Comparison of ENCODE assay signal across 4 fruit fly cellular contexts in the genomic region with DNA sequence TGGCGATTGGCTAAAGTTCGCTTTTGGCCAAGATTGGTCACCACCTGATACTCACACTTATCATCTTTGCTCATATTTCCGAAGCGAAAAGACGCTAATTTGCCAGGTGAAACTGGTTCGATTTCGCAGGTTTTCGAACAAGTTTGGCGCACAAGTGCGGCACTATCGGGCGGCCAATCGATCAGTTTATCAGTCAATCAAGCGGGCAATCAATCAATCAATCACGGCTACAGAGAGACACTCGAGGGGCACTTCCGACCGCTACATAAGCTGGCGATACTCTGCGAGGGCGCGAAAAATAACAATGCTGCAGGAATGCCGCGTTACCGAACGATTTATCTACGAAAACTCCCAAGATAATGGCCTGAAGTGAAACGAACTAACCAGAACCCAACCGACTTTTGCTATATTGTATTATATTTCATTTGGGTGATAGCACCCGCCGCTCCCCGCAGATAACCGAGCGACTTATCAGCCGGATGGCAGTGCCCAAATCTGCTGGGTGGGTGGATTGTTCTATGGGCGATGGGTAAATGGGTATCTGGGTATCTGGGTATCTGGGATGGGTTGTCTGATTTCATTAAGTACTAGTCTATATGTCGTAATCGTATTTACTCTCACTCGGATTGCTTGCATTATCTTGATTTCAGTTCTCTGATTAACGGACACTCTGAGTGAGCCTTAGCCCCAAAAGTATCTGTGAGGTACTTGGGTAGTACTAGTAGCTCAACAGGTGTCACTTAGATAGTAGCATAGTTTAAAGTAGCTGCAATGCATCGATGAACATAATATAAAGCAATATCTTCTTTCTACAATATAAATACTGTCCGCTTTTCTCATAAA.
TF ChIP-seq lines count a peak whose summit lies in the region.

No protein-coding gene starts in this region.

- no peak for TF ChIP-seq CTCF in whole organism, embryonic (GFP tag; optimal IDR thresholded peaks at IDR 0.05; lab: Kevin White, UChicago)

TF ChIP-seq in whole organism, adult, 20 proteins besides CTCF, POLR2A, EP300 and RAD21:
- TF ChIP-seq kay (GFP tag; lab: Kevin White, UChicago; ENCODE audit: borderline replicate concordance) (no peak), CG14711 (tag; optimal IDR thresholded peaks at IDR 0.05; lab: Kevin White, UChicago) (no peak), ovo (GFP tag; optimal IDR thresholded peaks at IDR 0.05; lab: Kevin White, UChicago) (no peak), cic (GFP tag; optimal IDR thresholded peaks at IDR 0.05; lab: Kevin White, UChicago) (peak; percentile 68)

TF ChIP-seq in whole organism, embryonic, 481 proteins besides CTCF, POLR2A, EP300 and RAD21 (continues in another document):
- TF ChIP-seq D19A (tag; optimal IDR thresholded peaks at IDR 0.05; lab: Kevin White, UChicago) = no peak
- no peak for TF ChIP-seq p53 (GFP tag; optimal IDR thresholded peaks at IDR 0.05; lab: Kevin White, UChicago)
- no peak for TF ChIP-seq CG11093 (GFP tag; IDR thresholded peaks at IDR 0.05; lab: Robert Waterston, UW)
- no peak for TF ChIP-seq CG15514 (GFP tag; optimal IDR thresholded peaks at IDR 0.05; lab: Kevin White, UChicago)
- no peak for TF ChIP-seq MBD-R2 (GFP tag; IDR thresholded peaks at IDR 0.05; lab: Robert Waterston, UW)
- no peak for TF ChIP-seq crc (GFP tag; optimal IDR thresholded peaks at IDR 0.05; lab: Kevin White, UChicago)
- TF ChIP-seq crol (GFP tag; IDR thresholded peaks at IDR 0.05; lab: Robert Waterston, UW) = peak; percentile 79
- peak; percentile 93 for TF ChIP-seq GATAe (GFP tag; conservative IDR thresholded peaks at IDR 0.05; lab: Robert Waterston, UW)
- TF ChIP-seq rib (GFP tag; IDR thresholded peaks at IDR 0.05; lab: Robert Waterston, UW) = no peak
- peak; percentile 89 for TF ChIP-seq sd (tag; optimal IDR thresholded peaks at IDR 0.05; lab: Kevin White, UChicago)
- TF ChIP-seq B-H2 (GFP tag; optimal IDR thresholded peaks at IDR 0.05; lab: Kevin White, UChicago) = peak; percentile 9
- TF ChIP-seq ham (GFP tag; IDR thresholded peaks at IDR 0.05; lab: Robert Waterston, UW) = 0 out of 2 replicates have a peak, but pooled peaks have one; percentile 48
- TF ChIP-seq CG13894 (tag; optimal IDR thresholded peaks at IDR 0.05; lab: Kevin White, UChicago) = peak; percentile 25
- no peak for TF ChIP-seq MESR4 (GFP tag; optimal IDR thresholded peaks at IDR 0.05; lab: Kevin White, UChicago)
- peak; percentile 69 for TF ChIP-seq CG10543 (GFP tag; optimal IDR thresholded peaks at IDR 0.05; lab: Kevin White, UChicago)
- TF ChIP-seq CG12769 (tag; optimal IDR thresholded peaks at IDR 0.05; lab: Kevin White, UChicago) = peak; percentile 37
- 0 out of 3 replicates have a peak, but pooled peaks have one; percentile 7 for TF ChIP-seq so (GFP tag; IDR thresholded peaks at IDR 0.05; lab: Robert Waterston, UW)
- TF ChIP-seq gro (GFP tag; optimal IDR thresholded peaks at IDR 0.05; lab: Kevin White, UChicago) = peak; percentile 17
- peak; percentile 7 for TF ChIP-seq Deaf1 (tag; optimal IDR thresholded peaks at IDR 0.05; lab: Kevin White, UChicago)
- no peak for TF ChIP-seq tin (GFP tag; optimal IDR thresholded peaks at IDR 0.05; lab: Kevin White, UChicago)
- peak; percentile 9 for TF ChIP-seq Hmr (GFP tag; optimal IDR thresholded peaks at IDR 0.05; lab: Kevin White, UChicago)
- peak in 1 of 2 experiments; percentile 75 for TF ChIP-seq Pdp1 (GFP tag; optimal IDR thresholded peaks at IDR 0.05; lab: Kevin White, UChicago)
- TF ChIP-seq CG8290 (GFP tag; optimal IDR thresholded peaks at IDR 0.05; lab: Kevin White, UChicago) = no peak
- peak in 1 of 2 experiments; percentile 43 for TF ChIP-seq CG8290 (tag; optimal IDR thresholded peaks at IDR 0.05; lab: Kevin White, UChicago)
- peak; percentile 39 for TF ChIP-seq lab (GFP tag; optimal IDR thresholded peaks at IDR 0.05; lab: Kevin White, UChicago)

TF ChIP-seq in whole organism, prepupa, 60 proteins besides CTCF, POLR2A, EP300 and RAD21:
- TF ChIP-seq vri (GFP tag; optimal IDR thresholded peaks at IDR 0.05; lab: Kevin White, UChicago) (peak; percentile 85), Eip78C (GFP tag; lab: Kevin White, UChicago) (peak; percentile 24), CG7368 (GFP tag; optimal IDR thresholded peaks at IDR 0.05; lab: Kevin White, UChicago) (no peak)
TF ChIP-seq in whole organism, prepupa: peak in this region for 2.

TF ChIP-seq in whole organism, wandering third instar larva, 38 proteins besides CTCF, POLR2A, EP300 and RAD21:
- no peak for TF ChIP-seq ey (GFP tag; optimal IDR thresholded peaks at IDR 0.05; lab: Kevin White, UChicago)
- no peak for TF ChIP-seq rgr (GFP tag; optimal IDR thresholded peaks at IDR 0.05; lab: Kevin White, UChicago)
- TF ChIP-seq OdsH (GFP tag; optimal IDR thresholded peaks at IDR 0.05; lab: Kevin White, UChicago) = no peak
- TF ChIP-seq brk (GFP tag; optimal IDR thresholded peaks at IDR 0.05; lab: Kevin White, UChicago) = no peak
- no peak for TF ChIP-seq fru (GFP tag; optimal IDR thresholded peaks at IDR 0.05; lab: Kevin White, UChicago)
- TF ChIP-seq Abd-B (GFP tag; optimal IDR thresholded peaks at IDR 0.05; lab: Kevin White, UChicago) = no peak
- TF ChIP-seq Rel (GFP tag; optimal IDR thresholded peaks at IDR 0.05; lab: Kevin White, UChicago) = no peak
- peak; percentile 44 for TF ChIP-seq Rel (tag; optimal IDR thresholded peaks at IDR 0.05; lab: Kevin White, UChicago)
- no peak for TF ChIP-seq CrebA (GFP tag; optimal IDR thresholded peaks at IDR 0.05; lab: Kevin White, UChicago; ENCODE audit: borderline replicate concordance)
- TF ChIP-seq dsf (GFP tag; optimal IDR thresholded peaks at IDR 0.05; lab: Kevin White, UChicago; ENCODE audit: borderline replicate concordance) = no peak
- TF ChIP-seq Hr83 (GFP tag; optimal IDR thresholded peaks at IDR 0.05; lab: Kevin White, UChicago; ENCODE audit: poor library complexity, severe bottlenecking) = no peak
- TF ChIP-seq h (GFP tag; optimal IDR thresholded peaks at IDR 0.05; lab: Kevin White, UChicago) = peak; percentile 38
- TF ChIP-seq sv (GFP tag; optimal IDR thresholded peaks at IDR 0.05; lab: Kevin White, UChicago) = no peak
- TF ChIP-seq CG32264 (GFP tag; optimal IDR thresholded peaks at IDR 0.05; lab: Kevin White, UChicago) = no peak
- no peak for TF ChIP-seq dmrt93B (GFP tag; optimal IDR thresholded peaks at IDR 0.05; lab: Kevin White, UChicago)
- peak; percentile 5 for TF ChIP-seq Dif (GFP tag; optimal IDR thresholded peaks at IDR 0.05; lab: Kevin White, UChicago; ENCODE audit: partially characterized antibody)
- no peak for TF ChIP-seq lola (GFP tag; optimal IDR thresholded peaks at IDR 0.05; lab: Kevin White, UChicago)
